Fruit fly (Drosophila melanogaster): ENCODE measurements around the gene Dh44.

The Dh44 gene

dm6 chr3R:9603022-9603942 is 34.7 kb upstream of the Dh44 start:
- TF ChIP-seq h (optimal IDR thresholded peaks at IDR 0.05) (no peak), Myc (optimal IDR thresholded peaks at IDR 0.05) (no peak), insv (optimal IDR thresholded peaks at IDR 0.05) (no peak), Sin3A (optimal IDR thresholded peaks at IDR 0.05) (no peak), ttk (optimal IDR thresholded peaks at IDR 0.05) (no peak), psq (optimal IDR thresholded peaks at IDR 0.05) (no peak)

dm6 chr3R:9604445-9605020 is 33.4 kb upstream of the Dh44 start:
- no peak for TF ChIP-seq ttk (optimal IDR thresholded peaks at IDR 0.05)
- no peak for TF ChIP-seq Myc (optimal IDR thresholded peaks at IDR 0.05)
- TF ChIP-seq psq (optimal IDR thresholded peaks at IDR 0.05), result no peak
- no peak for TF ChIP-seq h (optimal IDR thresholded peaks at IDR 0.05)
- TF ChIP-seq insv (optimal IDR thresholded peaks at IDR 0.05), result no peak
- TF ChIP-seq Sin3A (optimal IDR thresholded peaks at IDR 0.05), result no peak

- TF ChIP-seq Sin3A (optimal IDR thresholded peaks at IDR 0.05) (no peak), insv (optimal IDR thresholded peaks at IDR 0.05) (no peak), psq (optimal IDR thresholded peaks at IDR 0.05) (no peak), Myc (optimal IDR thresholded peaks at IDR 0.05) (no peak), h (optimal IDR thresholded peaks at IDR 0.05) (no peak), ttk (optimal IDR thresholded peaks at IDR 0.05) (no peak)
Observed at dm6 chr3R:9605084-9605483, 32.9 kb upstream of the Dh44 start.

DNA sequence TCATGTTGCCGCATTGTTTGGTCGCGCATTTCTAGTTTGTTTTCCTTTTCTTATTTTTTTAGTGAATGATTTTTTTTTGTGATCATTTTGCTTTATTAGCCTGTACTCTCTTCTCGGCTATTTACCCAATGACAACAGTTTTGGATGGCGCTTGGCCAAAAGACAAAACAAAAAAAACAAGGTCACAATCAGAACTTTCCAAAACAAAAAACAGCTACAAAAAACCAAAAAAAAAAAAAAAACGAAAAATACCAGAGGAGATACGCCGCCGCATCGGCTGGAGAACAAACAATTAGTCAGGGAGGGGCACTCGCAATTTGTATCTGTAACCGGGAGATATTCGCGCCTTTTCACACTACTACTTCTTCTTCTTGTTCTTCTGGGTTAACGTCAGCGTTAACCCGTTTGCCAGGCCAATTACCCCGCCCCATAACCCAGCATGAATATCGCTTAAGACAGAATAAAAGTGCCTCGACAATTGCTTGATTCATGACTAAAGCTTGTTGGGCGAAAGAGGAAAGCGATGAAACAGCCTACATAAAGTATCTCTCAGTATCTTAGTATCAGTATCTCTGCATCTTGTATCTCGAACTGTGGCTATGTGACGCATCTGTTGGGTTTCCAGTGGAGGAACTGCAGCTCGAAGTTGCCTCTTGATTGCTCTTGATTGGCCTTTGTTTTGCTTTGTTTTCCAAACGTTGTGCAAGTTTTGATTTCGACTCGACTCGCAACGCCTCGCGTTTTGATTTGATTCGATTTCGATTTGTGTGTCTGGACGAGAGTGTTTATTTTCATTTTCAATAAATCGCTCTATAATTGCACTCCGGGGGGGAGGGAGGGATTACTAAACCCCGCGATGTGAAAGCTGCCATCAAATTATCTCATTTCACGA is 30.8 kb upstream of the Dh44 start:
- TF ChIP-seq Myc (optimal IDR thresholded peaks at IDR 0.05) (no peak), insv (optimal IDR thresholded peaks at IDR 0.05) (no peak), ttk (optimal IDR thresholded peaks at IDR 0.05) (no peak), psq (optimal IDR thresholded peaks at IDR 0.05) (no peak), h (optimal IDR thresholded peaks at IDR 0.05) (no peak), Sin3A (optimal IDR thresholded peaks at IDR 0.05) (no peak)

DNA sequence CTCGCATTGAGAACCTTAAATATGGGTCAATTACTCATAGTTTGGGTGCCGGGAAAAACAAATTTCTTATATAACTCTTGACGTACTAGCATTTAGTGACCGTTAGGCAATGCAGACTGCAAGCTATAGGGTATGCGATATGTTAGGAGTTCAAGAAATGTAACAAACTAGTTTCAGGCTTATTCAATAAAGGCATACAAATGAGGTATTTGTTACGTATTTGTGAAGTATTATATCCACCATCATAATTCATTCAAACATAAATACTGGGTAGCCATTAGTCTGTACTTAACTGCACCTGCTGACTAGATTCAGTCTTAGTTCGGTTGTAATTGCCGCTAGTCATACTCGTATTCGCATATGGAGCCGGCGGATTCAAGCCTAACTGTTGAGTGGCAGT is 29.8 kb upstream of the Dh44 start:
- TF ChIP-seq h (optimal IDR thresholded peaks at IDR 0.05) (no peak), insv (optimal IDR thresholded peaks at IDR 0.05) (no peak), Myc (optimal IDR thresholded peaks at IDR 0.05) (no peak), ttk (optimal IDR thresholded peaks at IDR 0.05) (no peak), Sin3A (optimal IDR thresholded peaks at IDR 0.05) (no peak), psq (optimal IDR thresholded peaks at IDR 0.05) (no peak)

- TF ChIP-seq Sin3A (optimal IDR thresholded peaks at IDR 0.05) (no peak), insv (optimal IDR thresholded peaks at IDR 0.05) (no peak), Myc (optimal IDR thresholded peaks at IDR 0.05) (no peak), ttk (optimal IDR thresholded peaks at IDR 0.05) (no peak), h (optimal IDR thresholded peaks at IDR 0.05) (no peak), psq (optimal IDR thresholded peaks at IDR 0.05) (no peak)
Observed at dm6 chr3R:9612217-9612616, 25.8 kb upstream of the Dh44 start.

DNA sequence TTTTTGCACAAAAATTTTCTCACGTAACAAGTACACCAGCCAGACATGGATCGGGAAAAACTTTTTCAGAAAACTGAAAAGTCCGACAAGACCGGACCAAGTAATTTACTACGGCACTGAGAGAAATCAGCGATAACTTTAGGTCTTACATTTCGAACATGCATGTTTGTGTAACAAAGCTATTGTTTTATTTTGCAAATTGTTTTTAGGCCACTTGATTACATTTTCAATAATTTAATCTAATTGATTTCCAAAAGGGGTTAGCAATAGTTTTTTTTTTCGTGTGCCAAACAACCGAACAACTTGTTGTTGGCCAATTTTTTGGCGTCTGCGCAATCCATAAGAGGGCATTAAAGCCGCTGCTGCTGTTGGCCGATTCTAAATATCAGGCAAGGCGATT is 24.9 kb upstream of the Dh44 start:
- TF ChIP-seq Sin3A (optimal IDR thresholded peaks at IDR 0.05), result no peak
- no peak for TF ChIP-seq insv (optimal IDR thresholded peaks at IDR 0.05)
- no peak for TF ChIP-seq psq (optimal IDR thresholded peaks at IDR 0.05)
- TF ChIP-seq Myc (optimal IDR thresholded peaks at IDR 0.05), result no peak
- no peak for TF ChIP-seq h (optimal IDR thresholded peaks at IDR 0.05)
- no peak for TF ChIP-seq ttk (optimal IDR thresholded peaks at IDR 0.05)

- TF ChIP-seq h (optimal IDR thresholded peaks at IDR 0.05), result no peak
- no peak for TF ChIP-seq ttk (optimal IDR thresholded peaks at IDR 0.05)
- TF ChIP-seq Myc (optimal IDR thresholded peaks at IDR 0.05), result no peak
- no peak for TF ChIP-seq insv (optimal IDR thresholded peaks at IDR 0.05)
- no peak for TF ChIP-seq psq (optimal IDR thresholded peaks at IDR 0.05)
- no peak for TF ChIP-seq Sin3A (optimal IDR thresholded peaks at IDR 0.05)
Observed at dm6 chr3R:9618331-9618730, 19.7 kb upstream of the Dh44 start.

DNA sequence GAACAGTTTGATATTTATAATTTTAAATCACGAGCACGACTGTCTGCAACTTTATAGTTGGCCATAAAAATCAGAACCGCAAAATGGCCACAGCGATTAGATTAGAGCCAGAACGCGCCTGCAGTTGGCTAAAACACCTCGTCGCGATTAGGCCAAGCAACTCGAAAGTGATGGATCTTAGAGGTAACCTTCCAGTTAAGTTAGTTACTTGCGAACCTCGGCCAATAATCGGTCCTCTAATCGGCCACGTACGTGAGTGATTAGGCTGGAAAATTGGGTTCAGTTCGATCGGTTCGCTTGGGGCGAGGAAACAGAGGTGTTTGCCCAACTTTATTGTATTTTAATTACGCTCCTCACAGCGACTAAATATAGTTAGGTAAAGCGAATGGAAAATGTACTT is 17.7 kb upstream of the Dh44 start:
- TF ChIP-seq Myc (optimal IDR thresholded peaks at IDR 0.05) (no peak), Sin3A (optimal IDR thresholded peaks at IDR 0.05) (no peak), insv (optimal IDR thresholded peaks at IDR 0.05) (no peak), psq (optimal IDR thresholded peaks at IDR 0.05) (no peak), h (optimal IDR thresholded peaks at IDR 0.05) (no peak)

dm6 chr3R:9625443-9625842 is 12.5 kb upstream of the Dh44 start:
- TF ChIP-seq Myc (optimal IDR thresholded peaks at IDR 0.05) (no peak), psq (optimal IDR thresholded peaks at IDR 0.05) (no peak), Sin3A (optimal IDR thresholded peaks at IDR 0.05) (no peak), ttk (optimal IDR thresholded peaks at IDR 0.05) (no peak), insv (optimal IDR thresholded peaks at IDR 0.05) (no peak), h (optimal IDR thresholded peaks at IDR 0.05) (no peak)

DNA sequence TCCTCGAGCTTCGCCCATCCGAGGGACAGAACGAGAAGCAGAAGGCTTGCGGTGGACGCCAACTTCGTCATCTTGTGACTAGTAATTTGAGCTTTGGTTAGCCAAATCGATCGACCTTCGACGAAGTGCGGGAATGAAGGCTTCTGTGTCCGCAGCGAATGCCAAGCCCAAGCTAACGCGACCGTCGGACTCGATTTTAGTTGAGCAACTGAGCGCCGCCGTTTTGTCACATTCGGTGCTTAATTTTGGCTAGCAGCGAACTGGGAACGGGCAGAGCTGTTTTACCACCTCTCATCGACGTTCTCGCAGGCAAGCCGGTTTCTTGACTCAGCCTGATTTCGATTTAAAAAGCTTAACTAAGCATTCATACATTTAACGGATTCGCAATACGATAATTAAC is 11.7 kb upstream of the Dh44 start:
- TF ChIP-seq insv (optimal IDR thresholded peaks at IDR 0.05) (no peak), Myc (optimal IDR thresholded peaks at IDR 0.05) (no peak), psq (optimal IDR thresholded peaks at IDR 0.05) (no peak), h (optimal IDR thresholded peaks at IDR 0.05) (no peak)

All from Kc167 (cell line).